Worm (Caenorhabditis elegans) whole organism, early embryonic: ENCODE measurements around the gene F22H10.6.

Experiments used
- B0310.2 ChIP-seq: sonication (generic microtip); optimal IDR thresholded peaks from 2 replicates; lab custom pipeline; 2016; ENCODE audit warnings: mild to moderate bottlenecking, missing genetic modification characterization, missing compliant biosample characterization
- F13C5.2 ChIP-seq: sonication (generic microtip); optimal IDR thresholded peaks from 2 replicates; lab custom pipeline; 2017; ENCODE audit warnings: mild to moderate bottlenecking, missing genetic modification characterization, inconsistent platforms, missing compliant biosample characterization
- ama-1 ChIP-seq: fragments of 150-350 bp; optimal IDR thresholded peaks from 2 replicates; lab custom pipeline; 2014
- ceh-13 ChIP-seq: fragments of 200-800 bp; sonication (Bioruptor generic); optimal IDR thresholded peaks from 2 replicates; lab custom pipeline; 2018; ENCODE audit warnings: mild to moderate bottlenecking, missing genetic modification characterization, missing compliant biosample characterization
- ets-7 ChIP-seq: sonication (generic microtip); optimal IDR thresholded peaks from 2 replicates; lab custom pipeline; 2016; ENCODE audit warnings: missing genotype, missing genetic modification characterization, missing compliant biosample characterization
- flt-1 ChIP-seq: fragments of 200-800 bp; sonication (Bioruptor generic); IDR thresholded peaks from 2 replicates; pipeline ENCODE4 v1.3.6; 2022; ENCODE audit warnings: missing genetic modification characterization, missing compliant biosample characterization
- hnd-1 ChIP-seq: sonication (generic microtip); optimal IDR thresholded peaks from 2 replicates; lab custom pipeline; 2016; ENCODE audit warnings: missing genetic modification characterization, missing compliant biosample characterization
- pes-1 ChIP-seq: fragments of 200-800 bp; sonication (Bioruptor generic); IDR thresholded peaks from 2 replicates; pipeline ENCODE4 v1.3.6; 2022; ENCODE audit warnings: missing genetic modification reagents, missing genetic modification characterization, missing compliant biosample characterization
- sea-1 ChIP-seq: fragments of 200-800 bp; sonication (Bioruptor generic); conservative IDR thresholded peaks from 2 replicates; pipeline ENCODE4 v1.3.6; 2022; ENCODE audit warnings: missing genetic modification characterization, missing compliant biosample characterization
- tra-4 ChIP-seq: sonication (generic microtip); optimal IDR thresholded peaks from 2 replicates; lab custom pipeline; 2017; ENCODE audit warnings: missing genetic modification characterization, missing compliant biosample characterization

- TF ChIP-seq F13C5.2 (no peak), tra-4 (tag; lab: Kevin White, UChicago) (no peak), ama-1 (lab: Kevin White, UChicago) (no peak), ceh-13 (GFP tag; lab: Kevin White, UChicago) (no peak), hnd-1 (tag; lab: Kevin White, UChicago) (no peak), flt-1 (GFP tag; lab: Robert Waterston, UW) (no peak), sea-1 (GFP tag; lab: Robert Waterston, UW) (no peak), ets-7 (tag; lab: Kevin White, UChicago) (no peak), pes-1 (GFP tag; lab: Robert Waterston, UW) (no peak), B0310.2 (tag; lab: Kevin White, UChicago) (no peak)
Observed at ce11 chrX:16724954-16725353, 33.8 kb upstream of the F22H10.6 start.
